Fruit fly (Drosophila melanogaster) whole organism: ENCODE measurements around the gene fz4.

Experiments used
- pan ChIP-seq: fragments of >200 bp; optimal IDR thresholded peaks from 2 replicates; lab custom pipeline; 2017
- psq ChIP-seq: fragments of >200 bp; optimal IDR thresholded peaks from 2 replicates; lab custom pipeline; 2017
- usp ChIP-seq: fragments of >200 bp; optimal IDR thresholded peaks from 2 replicates; lab custom pipeline; 2017; ENCODE audit warnings: missing biosample characterization, missing genetic modification characterization, mixed read lengths

DNA sequence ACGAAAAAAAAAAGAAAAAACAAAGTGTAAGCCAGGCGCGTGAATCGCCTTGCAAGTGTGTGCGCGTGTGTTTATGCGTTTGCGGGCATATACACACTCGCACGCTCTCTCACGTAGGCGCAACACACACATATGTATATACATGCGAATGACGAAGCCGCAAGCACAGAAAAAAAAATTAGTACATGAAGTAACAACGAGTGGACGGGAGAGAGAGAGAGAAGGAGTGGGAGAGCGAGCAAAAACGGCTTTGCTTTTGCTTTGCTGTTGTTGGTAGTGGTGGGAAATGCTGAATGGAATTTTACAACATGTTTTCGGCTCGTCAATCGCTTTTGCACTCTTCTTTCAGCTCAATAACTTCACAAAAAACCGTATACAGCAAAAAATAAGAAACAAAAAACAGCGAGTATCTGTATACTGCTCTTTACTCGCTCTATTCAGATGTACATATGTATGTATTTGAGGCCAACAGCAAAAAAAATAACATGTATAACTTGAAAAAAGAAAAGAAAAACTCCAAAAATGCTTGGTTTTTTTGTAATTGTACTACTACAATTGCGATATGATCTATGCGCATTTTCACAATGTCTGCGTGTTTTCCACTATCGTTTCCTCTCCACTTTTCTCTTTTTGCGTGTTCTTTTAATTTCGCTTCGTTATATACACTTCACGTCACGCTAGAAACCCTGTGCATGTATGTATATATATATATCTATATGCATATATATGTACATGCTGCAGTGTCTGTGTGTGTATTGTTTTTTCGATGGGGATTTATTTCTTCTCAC lies 12.9 kb downstream of the fz4 start:
- no peak for TF ChIP-seq usp (GFP tag; lab: Kevin White, UChicago)
- TF ChIP-seq pan (lab: Kevin White, UChicago) = no peak
- TF ChIP-seq psq (lab: Kevin White, UChicago) = no peak
